Fruit fly (Drosophila melanogaster): ENCODE measurements around the gene eIF4EHP.

The eIF4EHP gene

DNA sequence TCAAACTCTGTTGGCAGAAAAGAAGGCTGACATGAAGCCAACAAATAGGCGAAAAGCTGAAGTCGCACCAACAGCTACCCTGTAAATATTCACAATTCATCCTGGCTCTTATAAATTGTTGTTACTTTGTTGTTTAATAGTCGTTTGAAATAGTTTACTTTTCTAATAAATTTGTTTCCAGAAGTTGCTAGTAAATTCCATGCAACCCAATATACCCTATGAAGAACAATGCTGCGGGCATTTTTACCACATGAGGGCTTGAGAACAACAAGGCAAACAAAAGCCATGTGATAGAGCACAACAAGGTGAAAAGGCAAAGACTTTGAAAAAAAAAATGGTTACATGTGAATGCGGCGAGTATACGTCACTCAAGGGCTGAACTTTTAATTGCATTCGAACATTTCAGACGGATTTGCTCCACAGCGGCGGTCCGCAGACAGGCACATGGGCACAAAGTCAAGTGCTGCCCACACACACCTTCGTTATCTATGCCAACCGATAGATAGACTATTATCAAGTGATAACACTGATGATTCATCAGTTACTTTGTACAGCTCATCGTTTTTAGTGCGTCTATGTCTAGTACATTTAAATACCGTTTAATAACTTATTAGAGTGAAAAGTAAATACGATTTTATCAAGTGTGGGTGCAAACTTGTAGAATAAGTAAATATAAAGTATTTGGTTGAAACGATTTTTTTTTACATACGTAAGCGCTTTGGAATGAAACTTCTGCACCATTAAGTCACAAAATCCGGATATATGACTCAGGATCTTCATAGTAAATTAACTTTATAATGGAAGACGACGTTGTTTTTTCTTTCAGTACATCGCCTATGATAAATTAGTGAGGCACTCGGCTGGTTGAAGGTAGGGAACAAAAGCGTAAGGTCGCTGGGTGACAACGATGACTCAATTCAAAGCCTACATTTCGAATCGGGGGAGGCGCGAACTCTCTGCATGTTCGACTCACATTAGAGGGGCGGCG lies 9.4 kb downstream of the eIF4EHP start (continued):
- TF ChIP-seq lilli (GFP tag; optimal IDR thresholded peaks at IDR 0.05), result peak; percentile 86
- peak; percentile 70; the same call in 2 of the 3 replicates for TF ChIP-seq Optix (GFP tag; IDR thresholded peaks at IDR 0.05)
- TF ChIP-seq kni (GFP tag; optimal IDR thresholded peaks at IDR 0.05), result no peak
- peak; percentile 60; the same call in 1 of the 2 replicates for TF ChIP-seq cas (GFP tag; IDR thresholded peaks at IDR 0.05)
- TF ChIP-seq lbe (GFP tag; optimal IDR thresholded peaks at IDR 0.05), result peak; percentile 58
- peak; percentile 76 for TF ChIP-seq shn (GFP tag; optimal IDR thresholded peaks at IDR 0.05)
- peak; percentile 57; the same call in 1 of the 2 replicates for TF ChIP-seq aop (GFP tag; IDR thresholded peaks at IDR 0.05)
- peak; percentile 47 for TF ChIP-seq CG12299 (tag; optimal IDR thresholded peaks at IDR 0.05)
- TF ChIP-seq Fer3 (tag; optimal IDR thresholded peaks at IDR 0.05), result peak; percentile 79
- TF ChIP-seq mld (GFP tag; IDR thresholded peaks at IDR 0.05; ENCODE audit: partially characterized antibody), result no peak
- TF ChIP-seq Awh (GFP tag; IDR thresholded peaks at IDR 0.05), result peak; percentile 70; the same call in 1 of the 2 replicates
- TF ChIP-seq Scr (GFP tag; IDR thresholded peaks at IDR 0.05; ENCODE audit: partially characterized antibody), result no peak
- peak; percentile 21 for TF ChIP-seq Vsx1 (GFP tag; optimal IDR thresholded peaks at IDR 0.05)
- peak; percentile 76 for TF ChIP-seq fd3F (GFP tag; optimal IDR thresholded peaks at IDR 0.05)
- TF ChIP-seq ttk (GFP tag; IDR thresholded peaks at IDR 0.05), result peak; percentile 69
- peak; percentile 1 for TF ChIP-seq ab (GFP tag; optimal IDR thresholded peaks at IDR 0.05)
- peak; percentile 15 for TF ChIP-seq CG1792 (GFP tag; optimal IDR thresholded peaks at IDR 0.05)
- no peak for TF ChIP-seq CG15073 (GFP tag; optimal IDR thresholded peaks at IDR 0.05)
- peak; percentile 61; the same call in 1 of the 2 replicates for TF ChIP-seq wor (GFP tag; IDR thresholded peaks at IDR 0.05)
- TF ChIP-seq CG1647 (GFP tag; optimal IDR thresholded peaks at IDR 0.05), result peak; percentile 66
- peak; percentile 73 for TF ChIP-seq Mad (GFP tag; optimal IDR thresholded peaks at IDR 0.05)
- no peak for TF ChIP-seq CG15696 (tag; optimal IDR thresholded peaks at IDR 0.05)
- TF ChIP-seq Sin3A (optimal IDR thresholded peaks at IDR 0.05), result no peak
- TF ChIP-seq Ets97D (GFP tag; optimal IDR thresholded peaks at IDR 0.05), result peak; percentile 44
- no peak for TF ChIP-seq unc-4 (GFP tag; IDR thresholded peaks at IDR 0.05; ENCODE audit: partially characterized antibody)
- peak; percentile 82 for TF ChIP-seq CG11695 (GFP tag; IDR thresholded peaks at IDR 0.05)
- peak; percentile 56 for TF ChIP-seq CG12104 (GFP tag; optimal IDR thresholded peaks at IDR 0.05)
- TF ChIP-seq HLHmδ (GFP tag; optimal IDR thresholded peaks at IDR 0.05), result no peak
- peak; percentile 58 for TF ChIP-seq dm (GFP tag; optimal IDR thresholded peaks at IDR 0.05)
- TF ChIP-seq Bteb2 (GFP tag; optimal IDR thresholded peaks at IDR 0.05), result peak; percentile 68
- TF ChIP-seq NfI (GFP tag; optimal IDR thresholded peaks at IDR 0.05), result peak; percentile 75
- no peak for TF ChIP-seq Dp (GFP tag; optimal IDR thresholded peaks at IDR 0.05)
- TF ChIP-seq sna (GFP tag; IDR thresholded peaks at IDR 0.05; ENCODE audit: partially characterized antibody), result no peak
- peak; percentile 70 for TF ChIP-seq CG13424 (tag; optimal IDR thresholded peaks at IDR 0.05)
- TF ChIP-seq CG3726 (GFP tag; IDR thresholded peaks at IDR 0.05), result peak; percentile 84
- no peak for TF ChIP-seq insv (GFP tag; optimal IDR thresholded peaks at IDR 0.05)
- peak; percentile 79 for TF ChIP-seq HHEX (GFP tag; optimal IDR thresholded peaks at IDR 0.05)
- TF ChIP-seq cad (GFP tag; optimal IDR thresholded peaks at IDR 0.05), result no peak
- peak; percentile 64 for TF ChIP-seq ssp (GFP tag; IDR thresholded peaks at IDR 0.05)
- TF ChIP-seq CG15479 (GFP tag; optimal IDR thresholded peaks at IDR 0.05), result no peak
- TF ChIP-seq CG5953 (GFP tag; IDR thresholded peaks at IDR 0.05), result peak; percentile 77
- peak; percentile 79 for TF ChIP-seq maf-S (GFP tag; optimal IDR thresholded peaks at IDR 0.05)
- peak; percentile 67 for TF ChIP-seq CG15011 (GFP tag; optimal IDR thresholded peaks at IDR 0.05)
- peak; percentile 88 for TF ChIP-seq CG11456 (GFP tag; IDR thresholded peaks at IDR 0.05)
- TF ChIP-seq CG1602 (GFP tag; optimal IDR thresholded peaks at IDR 0.05), result peak; percentile 64
- no peak for TF ChIP-seq Fer2 (tag; optimal IDR thresholded peaks at IDR 0.05)
- TF ChIP-seq klu (GFP tag; IDR thresholded peaks at IDR 0.05), result peak; percentile 70
- peak; percentile 51 for TF ChIP-seq CG31441 (GFP tag; IDR thresholded peaks at IDR 0.05)
